Worm (Caenorhabditis elegans) whole organism, L4 larva: ENCODE data around the gene sel-13.
A peak's percentile ranks its signal among the peaks of the same experiment; 100 is the strongest.

Source experiments
- F10B5.3 ChIP-seq: sonication (generic microtip); optimal IDR thresholded peaks from 2 replicates; lab custom pipeline; 2016; ENCODE audit warnings: mild to moderate bottlenecking, missing genetic modification characterization, missing compliant biosample characterization
- F37D6.2 ChIP-seq: sonication (generic microtip); optimal IDR thresholded peaks from 2 replicates; lab custom pipeline; 2016; ENCODE audit warnings: mild to moderate bottlenecking, missing genetic modification characterization, missing compliant biosample characterization
- Y105C5A.15 ChIP-seq: fragments of 200-800 bp; sonication (Bioruptor generic); IDR thresholded peaks from 2 replicates; pipeline ENCODE4 v1.3.6; 2022; ENCODE audit warnings: missing genetic modification characterization, missing compliant biosample characterization
- Y48G9A.11 ChIP-seq: fragments of 200-800 bp; sonication (Bioruptor generic); IDR thresholded peaks from 2 replicates; pipeline ENCODE4 v1.3.6; 2022; ENCODE audit warnings: missing genetic modification reagents, missing genetic modification characterization, missing compliant biosample characterization
- aly-2 ChIP-seq: sonication (generic microtip); optimal IDR thresholded peaks from 2 replicates; lab custom pipeline; 2018; ENCODE audit warnings: missing biosample characterization, missing genetic modification characterization
- ceh-20 ChIP-seq: fragments of 200-800 bp; sonication (Bioruptor generic); IDR thresholded peaks from 2 replicates; pipeline ENCODE4 v1.3.6; 2022; ENCODE audit warnings: missing genetic modification reagents, missing genetic modification characterization, missing compliant biosample characterization
- ceh-28 ChIP-seq: fragments of 150-350 bp; optimal IDR thresholded peaks from 2 replicates; lab custom pipeline; 2014; ENCODE audit warnings: missing biosample characterization, missing genetic modification reagents, missing genetic modification characterization
- ceh-32 ChIP-seq: sonication (generic microtip); optimal IDR thresholded peaks from 2 replicates; lab custom pipeline; 2016; ENCODE audit warnings: mild to moderate bottlenecking, missing genetic modification characterization, missing compliant biosample characterization; ENCODE audit not compliant: poor library complexity
- ceh-44 ChIP-seq: fragments of 200-800 bp; sonication (Bioruptor generic); IDR thresholded peaks from 2 replicates; pipeline ENCODE4 v1.3.6; 2022; ENCODE audit warnings: missing genetic modification reagents, missing genetic modification characterization, missing compliant biosample characterization
- ceh-82 ChIP-seq: sonication (generic microtip); optimal IDR thresholded peaks from 2 replicates; lab custom pipeline; 2017; ENCODE audit warnings: missing biosample characterization, missing genetic modification characterization
- ces-1 ChIP-seq: fragments of 150-350 bp; sonication (generic microtip); optimal IDR thresholded peaks from 4 replicates; lab custom pipeline; 2014; ENCODE audit warnings: missing biosample characterization, missing genetic modification reagents, missing genetic modification characterization
- ctbp-1 ChIP-seq: fragments of 200-800 bp; sonication (Bioruptor generic); IDR thresholded peaks from 2 replicates; pipeline ENCODE4 v1.3.6; 2022; ENCODE audit warnings: missing genetic modification reagents, missing genetic modification characterization, missing compliant biosample characterization
- daf-12 ChIP-seq: fragments of 150-350 bp; optimal IDR thresholded peaks from 2 replicates; lab custom pipeline; 2014; ENCODE audit warnings: missing biosample characterization, missing genetic modification reagents, missing genetic modification characterization
- daf-8 ChIP-seq: fragments of 200-800 bp; sonication (Bioruptor generic); IDR thresholded peaks from 2 replicates; pipeline ENCODE4 v1.3.6; 2022; ENCODE audit warnings: missing genetic modification characterization, missing compliant biosample characterization
- dmd-6 ChIP-seq: fragments of 200-800 bp; sonication (Bioruptor generic); IDR thresholded peaks from 2 replicates; pipeline ENCODE4 v1.3.6; 2022; ENCODE audit warnings: missing genetic modification reagents, missing genetic modification characterization, missing compliant biosample characterization
- egl-27 ChIP-seq: sonication (generic microtip); optimal IDR thresholded peaks from 3 replicates; lab custom pipeline; 2017; ENCODE audit warnings: missing biosample characterization, missing genetic modification reagents, missing genetic modification characterization
- egl-43 ChIP-seq: fragments of 200-800 bp; sonication (Bioruptor generic); IDR thresholded peaks from 2 replicates; pipeline ENCODE4 v1.3.6; 2022; ENCODE audit warnings: missing genetic modification reagents, missing genetic modification characterization, missing compliant biosample characterization
- fkh-10 ChIP-seq: fragments of 150-350 bp; optimal IDR thresholded peaks from 2 replicates; lab custom pipeline; 2014; ENCODE audit warnings: missing biosample characterization, missing genetic modification reagents, missing genetic modification characterization
- hif-1 ChIP-seq, 2 experiments: sonication (generic microtip); optimal IDR thresholded peaks; 2 replicates each; lab custom pipeline; 2016 to 2017; ENCODE audit warnings: missing compliant biosample characterization in 2 of 2, missing genetic modification characterization in 2 of 2, missing genetic modification reagents in 2 of 2, missing genotype in 2 of 2, mild to moderate bottlenecking in 1 of 2
- hlh-11 ChIP-seq: fragments of 200-800 bp; sonication (Bioruptor generic); optimal IDR thresholded peaks from 2 replicates; lab custom pipeline; 2018; ENCODE audit warnings: mild to moderate bottlenecking, missing genetic modification characterization, missing compliant biosample characterization
- hlh-30 ChIP-seq: sonication (generic microtip); optimal IDR thresholded peaks from 2 replicates; lab custom pipeline; 2017; ENCODE audit warnings: antibody characterized with exemption, mild to moderate bottlenecking, missing genetic modification characterization, missing compliant biosample characterization; ENCODE audit not compliant: insufficient read depth
- hmg-1.1 ChIP-seq: fragments of 200-800 bp; sonication (Bioruptor generic); IDR thresholded peaks from 2 replicates; pipeline ENCODE4 v1.3.6; 2022; ENCODE audit warnings: missing genetic modification reagents, missing genetic modification characterization, missing compliant biosample characterization
- lin-1 ChIP-seq: fragments of 200-800 bp; sonication (Bioruptor generic); IDR thresholded peaks from 2 replicates; pipeline ENCODE4 v1.3.6; 2022; ENCODE audit warnings: missing genetic modification reagents, missing genetic modification characterization, missing compliant biosample characterization
- lin-13 ChIP-seq: fragments of 150-350 bp; optimal IDR thresholded peaks from 2 replicates; lab custom pipeline; 2014; ENCODE audit warnings: missing biosample characterization, missing genetic modification reagents, missing genetic modification characterization
- lin-15B ChIP-seq: fragments of 150-350 bp; sonication (generic microtip); optimal IDR thresholded peaks from 3 replicates; lab custom pipeline; 2014; ENCODE audit warnings: missing biosample characterization, missing genetic modification characterization
- lir-3 ChIP-seq: sonication (generic microtip); optimal IDR thresholded peaks from 2 replicates; lab custom pipeline; 2016; ENCODE audit warnings: mild to moderate bottlenecking, missing genetic modification characterization, missing compliant biosample characterization
- madf-9 ChIP-seq: fragments of 200-800 bp; sonication (Bioruptor generic); conservative IDR thresholded peaks from 2 replicates; pipeline ENCODE4 v1.3.6; 2022; ENCODE audit warnings: missing genetic modification reagents, missing genetic modification characterization, missing compliant biosample characterization
- mdl-1 ChIP-seq, 2 experiments: fragments of 150-350 bp in 1 of 2; sonication (generic microtip) in 1 of 2; optimal IDR thresholded peaks; 2 replicates each; lab custom pipeline; 2014 to 2017; ENCODE audit warnings: missing biosample characterization in 2 of 2, missing genetic modification characterization in 2 of 2
- mep-1 ChIP-seq: fragments of 150-350 bp; sonication (generic microtip); optimal IDR thresholded peaks from 3 replicates; lab custom pipeline; 2014; ENCODE audit warnings: missing biosample characterization, missing genetic modification characterization
- mes-2 ChIP-seq: sonication (generic microtip); optimal IDR thresholded peaks from 2 replicates; lab custom pipeline; 2016; ENCODE audit warnings: missing genotype, mild to moderate bottlenecking, missing genetic modification characterization, missing compliant biosample characterization; ENCODE audit not compliant: poor library complexity, severe bottlenecking
- nhr-111 ChIP-seq: fragments of 200-800 bp; sonication (Bioruptor generic); optimal IDR thresholded peaks from 2 replicates; lab custom pipeline; 2018; ENCODE audit warnings: mild to moderate bottlenecking, missing genetic modification characterization, missing compliant biosample characterization
- nhr-237 ChIP-seq: sonication (generic microtip); optimal IDR thresholded peaks from 2 replicates; lab custom pipeline; 2017; ENCODE audit warnings: missing biosample characterization, missing genetic modification characterization
- nhr-25 ChIP-seq: sonication (generic microtip); optimal IDR thresholded peaks from 2 replicates; lab custom pipeline; 2017; ENCODE audit warnings: missing genetic modification characterization, mild to moderate bottlenecking, missing compliant biosample characterization, antibody characterized with exemption, moderate library complexity, borderline replicate concordance; ENCODE audit not compliant: insufficient read depth
- nhr-41 ChIP-seq: fragments of 200-800 bp; sonication (Bioruptor generic); IDR thresholded peaks from 2 replicates; pipeline ENCODE4 v1.3.6; 2022; ENCODE audit warnings: missing genetic modification reagents, missing genetic modification characterization, missing compliant biosample characterization
- nhr-48 ChIP-seq: sonication (generic microtip); optimal IDR thresholded peaks from 2 replicates; lab custom pipeline; 2016; ENCODE audit warnings: mild to moderate bottlenecking, missing genetic modification characterization, missing compliant biosample characterization
- nhr-6 ChIP-seq: fragments of 150-350 bp; optimal IDR thresholded peaks from 2 replicates; lab custom pipeline; 2014; ENCODE audit warnings: missing biosample characterization, missing genetic modification characterization
- nhr-77 ChIP-seq: fragments of 150-350 bp; optimal IDR thresholded peaks from 2 replicates; lab custom pipeline; 2014; ENCODE audit warnings: missing biosample characterization, missing genetic modification characterization
- pha-4 ChIP-seq, 2 experiments: fragments of 150-350 bp in 1 of 2; fragments of 200-800 bp in 1 of 2; sonication (Bioruptor generic) in 1 of 2; IDR thresholded peaks in 1 of 2; optimal IDR thresholded peaks in 1 of 2; 2 replicates each; pipeline versions ENCODE4 v1.3.6 to Lab custom; 2014 to 2022; ENCODE audit warnings: missing genetic modification characterization in 2 of 2, missing genetic modification reagents in 2 of 2, missing biosample characterization in 1 of 2, missing compliant biosample characterization in 1 of 2
- php-3 ChIP-seq: fragments of 200-800 bp; sonication (Bioruptor generic); IDR thresholded peaks from 2 replicates; pipeline ENCODE4 v1.3.6; 2022; ENCODE audit warnings: missing genetic modification reagents, missing genetic modification characterization, missing compliant biosample characterization
- pqm-1 ChIP-seq: sonication (generic microtip); optimal IDR thresholded peaks from 2 replicates; lab custom pipeline; 2017; ENCODE audit warnings: missing biosample characterization, missing genetic modification characterization
- rbr-2 ChIP-seq: sonication (generic microtip); optimal IDR thresholded peaks from 2 replicates; lab custom pipeline; 2016; ENCODE audit warnings: missing genotype, missing genetic modification characterization, missing compliant biosample characterization
- saeg-2 ChIP-seq: fragments of 200-800 bp; sonication (Bioruptor generic); IDR thresholded peaks from 2 replicates; pipeline ENCODE4 v1.3.6; 2022; ENCODE audit warnings: missing genetic modification reagents, missing genetic modification characterization, missing compliant biosample characterization
- sdz-12 ChIP-seq: fragments of 200-800 bp; sonication (Bioruptor generic); optimal IDR thresholded peaks from 2 replicates; lab custom pipeline; 2018; ENCODE audit warnings: mild to moderate bottlenecking, missing genetic modification characterization, missing compliant biosample characterization
- snpc-1.2 ChIP-seq: fragments of 200-800 bp; sonication (Bioruptor generic); IDR thresholded peaks from 2 replicates; pipeline ENCODE4 v1.3.6; 2022; ENCODE audit warnings: missing genetic modification reagents, missing genetic modification characterization, missing compliant biosample characterization
- spr-3 ChIP-seq: fragments of 200-800 bp; sonication (Bioruptor generic); optimal IDR thresholded peaks from 2 replicates; lab custom pipeline; 2018; ENCODE audit warnings: mild to moderate bottlenecking, missing genetic modification characterization, missing compliant biosample characterization
- vab-7 ChIP-seq: fragments of 200-800 bp; sonication (Bioruptor generic); IDR thresholded peaks from 2 replicates; pipeline ENCODE4 v1.3.6; 2022; ENCODE audit warnings: missing genetic modification reagents, missing genetic modification characterization, missing compliant biosample characterization
- zag-1 ChIP-seq: fragments of 150-350 bp; optimal IDR thresholded peaks from 2 replicates; lab custom pipeline; 2014; ENCODE audit warnings: missing biosample characterization, missing genetic modification characterization
- zfp-2 ChIP-seq: sonication (generic microtip); optimal IDR thresholded peaks from 2 replicates; lab custom pipeline; 2016; ENCODE audit warnings: mild to moderate bottlenecking, missing genetic modification characterization, missing compliant biosample characterization
- zfp-3 ChIP-seq: fragments of 200-800 bp; sonication (Bioruptor generic); conservative IDR thresholded peaks from 2 replicates; pipeline ENCODE4 v1.3.6; 2022; ENCODE audit warnings: missing genetic modification reagents, missing genetic modification characterization, missing compliant biosample characterization
- zip-11 ChIP-seq: fragments of 200-800 bp; sonication (Bioruptor generic); IDR thresholded peaks from 2 replicates; pipeline ENCODE4 v1.3.6; 2022; ENCODE audit warnings: missing genetic modification characterization, missing compliant biosample characterization
- ztf-11 ChIP-seq: fragments of 150-350 bp; optimal IDR thresholded peaks from 2 replicates; lab custom pipeline; 2014; ENCODE audit warnings: missing biosample characterization, missing genetic modification characterization

sel-13 gene

ce11 chrIII:4693281-4693680 lies 6.7 kb downstream of the sel-13 start, which contains the start of gene nifk-1 (continued):
- TF ChIP-seq lin-13 (peak; percentile 19), F10B5.3 (no peak), zag-1 (tag; lab: Kevin White, UChicago) (no peak), ceh-28 (no peak), php-3 (GFP tag; lab: Robert Waterston, UW) (no peak), ceh-20 (GFP tag; lab: Robert Waterston, UW) (no peak), zip-11 (GFP tag; lab: Robert Waterston, UW) (no peak), nhr-48 (tag; lab: Kevin White, UChicago) (peak; percentile 33), mes-2 (tag; lab: Kevin White, UChicago) (peak; percentile 78), pha-4 (GFP tag; IDR thresholded peaks at IDR 0.05; lab: Robert Waterston, UW) (no peak), pha-4 (tag; optimal IDR thresholded peaks at IDR 0.05; lab: Kevin White, UChicago) (peak; percentile 74), ztf-11 (tag; lab: Kevin White, UChicago) (no peak), zfp-3 (GFP tag; lab: Robert Waterston, UW) (no peak), mep-1 (tag; lab: Kevin White, UChicago) (peak; percentile 83), zfp-2 (tag; lab: Kevin White, UChicago) (no peak), fkh-10 (no peak), F37D6.2 (tag; lab: Kevin White, UChicago) (no peak), nhr-237 (tag; lab: Kevin White, UChicago) (no peak), egl-43 (GFP tag; lab: Robert Waterston, UW) (no peak), dmd-6 (GFP tag; lab: Robert Waterston, UW) (peak; percentile 76), madf-9 (GFP tag; lab: Robert Waterston, UW) (no peak), nhr-41 (GFP tag; lab: Robert Waterston, UW) (no peak), hlh-30 (peak; percentile 63), hif-1 (tag; optimal IDR thresholded peaks at IDR 0.05; lab: Kevin White, UChicago) (peak; percentile 87 to 99), egl-27 (tag; lab: Kevin White, UChicago) (no peak), rbr-2 (peak; percentile 67), daf-8 (GFP tag; lab: Robert Waterston, UW) (no peak), hlh-11 (tag; lab: Kevin White, UChicago) (peak; percentile 80), daf-12 (tag; lab: Kevin White, UChicago) (no peak), vab-7 (GFP tag; lab: Robert Waterston, UW) (no peak), nhr-6 (tag; lab: Kevin White, UChicago) (no peak), nhr-111 (no peak), ceh-32 (no peak), ces-1 (no peak), lir-3 (tag; lab: Kevin White, UChicago) (no peak), aly-2 (tag; lab: Kevin White, UChicago) (no peak), ceh-44 (no peak), spr-3 (no peak), lin-15B (no peak), saeg-2 (GFP tag; lab: Robert Waterston, UW) (no peak), mdl-1 (tag; optimal IDR thresholded peaks at IDR 0.05; lab: Kevin White, UChicago) (peak in 1 of 2 experiments; percentile 55), lin-1 (0 out of 2 replicates have a peak, but pooled peaks have one; percentile 23), ceh-82 (tag; lab: Kevin White, UChicago) (no peak), sdz-12 (no peak), Y48G9A.11 (GFP tag; lab: Robert Waterston, UW) (no peak), pqm-1 (tag; lab: Kevin White, UChicago) (no peak), snpc-1.2 (no peak), nhr-77 (peak; percentile 68), nhr-25 (tag; lab: Kevin White, UChicago) (no peak), hmg-1.1 (GFP tag; lab: Robert Waterston, UW) (peak; percentile 58), ctbp-1 (no peak), Y105C5A.15 (GFP tag; lab: Robert Waterston, UW) (no peak)
